Fruit fly (Drosophila melanogaster) Kc167 (cell line): ENCODE measurements around the gene CG14377.

ENCODE experiments used
- Myc ChIP-seq: fragments of >200 bp; optimal IDR thresholded peaks from 2 replicates; lab custom pipeline; 2017; ENCODE audit warnings: missing external identifiers
- Sin3A ChIP-seq: fragments of >200 bp; optimal IDR thresholded peaks from 2 replicates; lab custom pipeline; 2018; ENCODE audit warnings: missing external identifiers
- h ChIP-seq: fragments of >200 bp; optimal IDR thresholded peaks from 3 replicates; lab custom pipeline; 2018; ENCODE audit warnings: missing external identifiers
- insv ChIP-seq: fragments of >200 bp; optimal IDR thresholded peaks from 3 replicates; lab custom pipeline; 2018; ENCODE audit warnings: missing external identifiers
- psq ChIP-seq: fragments of >200 bp; optimal IDR thresholded peaks from 2 replicates; lab custom pipeline; 2017; ENCODE audit warnings: missing external identifiers
- ttk ChIP-seq: sonication (Bioruptor generic); optimal IDR thresholded peaks from 2 replicates; lab custom pipeline; 2017; ENCODE audit warnings: missing external identifiers

The CG14377 gene

dm6 chr3R:13371840-13372680 is 25.6 kb upstream of the CG14377 start, which contains the start of the genes Lip3 and CG34309:
Lip3 (minus strand) TSS chr3R:13371904.
CG34309 (plus strand) TSS chr3R:13372630.
- TF ChIP-seq insv (lab: Kevin White, UChicago), result no peak
- TF ChIP-seq ttk (lab: Kevin White, UChicago), result no peak
- TF ChIP-seq psq (lab: Kevin White, UChicago), result no peak
- TF ChIP-seq h, result no peak
- TF ChIP-seq Sin3A (lab: Kevin White, UChicago), result no peak
- TF ChIP-seq Myc (lab: Kevin White, UChicago), result no peak

dm6 chr3R:13374913-13375312 is 22.7 kb upstream of the CG14377 start:
- TF ChIP-seq ttk (lab: Kevin White, UChicago), result no peak
- no peak for TF ChIP-seq Sin3A (lab: Kevin White, UChicago)
- no peak for TF ChIP-seq insv (lab: Kevin White, UChicago)
- no peak for TF ChIP-seq psq (lab: Kevin White, UChicago)
- TF ChIP-seq Myc (lab: Kevin White, UChicago), result no peak
- no peak for TF ChIP-seq h

- no peak for TF ChIP-seq psq (lab: Kevin White, UChicago)
- no peak for TF ChIP-seq Myc (lab: Kevin White, UChicago)
- no peak for TF ChIP-seq ttk (lab: Kevin White, UChicago)
- no peak for TF ChIP-seq Sin3A (lab: Kevin White, UChicago)
- TF ChIP-seq insv (lab: Kevin White, UChicago), result no peak
- TF ChIP-seq h, result no peak
These were observed 18.0 kb upstream of the CG14377 start, which contains the start of the genes CG9813 and CG8870 for dm6 chr3R:13379675-13380074. CG9813 (minus strand) TSS chr3R:13379775. CG8870 (plus strand) TSS chr3R:13379842.

dm6 chr3R:13381744-13382435 is 15.7 kb upstream of the CG14377 start, which contains the start of the genes mRpS21 and Droj2:
mRpS21 (minus strand) TSS chr3R:13381809.
Droj2 (plus strand) TSS chr3R:13382106.
- TF ChIP-seq Sin3A (lab: Kevin White, UChicago), result no peak
- no peak for TF ChIP-seq Myc (lab: Kevin White, UChicago)
- no peak for TF ChIP-seq psq (lab: Kevin White, UChicago)
- TF ChIP-seq h, result no peak
- no peak for TF ChIP-seq insv (lab: Kevin White, UChicago)
- no peak for TF ChIP-seq ttk (lab: Kevin White, UChicago)

dm6 chr3R:13382656-13383142 is 14.9 kb upstream of the CG14377 start:
- TF ChIP-seq insv (lab: Kevin White, UChicago) (no peak), h (no peak), psq (lab: Kevin White, UChicago) (no peak), Myc (lab: Kevin White, UChicago) (no peak), ttk (lab: Kevin White, UChicago) (no peak), Sin3A (lab: Kevin White, UChicago) (no peak)

dm6 chr3R:13385105-13385504 is 12.5 kb upstream of the CG14377 start:
- TF ChIP-seq Myc (lab: Kevin White, UChicago) (no peak), h (no peak), Sin3A (lab: Kevin White, UChicago) (no peak), ttk (lab: Kevin White, UChicago) (no peak), insv (lab: Kevin White, UChicago) (no peak), psq (lab: Kevin White, UChicago) (no peak)

- TF ChIP-seq h (peak; percentile 23), Sin3A (lab: Kevin White, UChicago) (no peak)
These were observed 9.3 kb upstream of the CG14377 start, which contains the start of gene CG9799 for dm6 chr3R:13388160-13388870. CG9799 (minus strand) TSS chr3R:13388709.

- TF ChIP-seq Sin3A (lab: Kevin White, UChicago) (no peak), h (no peak), Myc (lab: Kevin White, UChicago) (no peak), insv (lab: Kevin White, UChicago) (no peak)
These were observed 7.1 kb upstream of the CG14377 start for dm6 chr3R:13390490-13390889.

- TF ChIP-seq psq (lab: Kevin White, UChicago), result no peak
- TF ChIP-seq h, result no peak
- TF ChIP-seq insv (lab: Kevin White, UChicago), result no peak
These were observed 4.6 kb upstream of the CG14377 start for dm6 chr3R:13393009-13393408.

dm6 chr3R:13395133-13395532 is 2.5 kb upstream of the CG14377 start, which contains the start of gene CCHa2:
CCHa2 (minus strand) TSS chr3R:13395197.
- TF ChIP-seq ttk (lab: Kevin White, UChicago) (no peak), Sin3A (lab: Kevin White, UChicago) (no peak), insv (lab: Kevin White, UChicago) (no peak), h (no peak), psq (lab: Kevin White, UChicago) (no peak)

dm6 chr3R:13397040-13397439 is 595 bp upstream of the CG14377 start, which contains the start of gene CG14374:
CG14374 (minus strand) TSS chr3R:13397140.
- TF ChIP-seq Myc (lab: Kevin White, UChicago) (no peak), h (no peak), insv (lab: Kevin White, UChicago) (no peak), ttk (lab: Kevin White, UChicago) (no peak), Sin3A (lab: Kevin White, UChicago) (no peak), psq (lab: Kevin White, UChicago) (no peak)
